Fruit fly (Drosophila melanogaster) whole organism, wandering third instar larva: Measurements from ENCODE around the gene GstD8.
A peak's percentile ranks its signal among the peaks of the same experiment; 100 is the strongest.

Experiments
- Abd-B ChIP-seq: fragments of >200 bp; optimal IDR thresholded peaks from 2 replicates; lab custom pipeline; 2017; ENCODE audit warnings: missing biosample characterization, missing genetic modification characterization
- CG32264 ChIP-seq: fragments of 200-800 bp; sonication (Bioruptor generic); optimal IDR thresholded peaks from 2 replicates; lab custom pipeline; 2016; ENCODE audit warnings: missing biosample characterization, missing genetic modification characterization
- CG9705 ChIP-seq: fragments of 200-800 bp; sonication (Bioruptor generic); optimal IDR thresholded peaks from 2 replicates; lab custom pipeline; 2018; ENCODE audit warnings: missing biosample characterization, mild to moderate bottlenecking, missing genetic modification characterization
- CrebA ChIP-seq: fragments of 200-800 bp; sonication (Bioruptor generic); optimal IDR thresholded peaks from 2 replicates; lab custom pipeline; 2016; ENCODE audit warnings: missing biosample characterization, mild to moderate bottlenecking, missing genetic modification characterization, borderline replicate concordance
- Dfd ChIP-seq: fragments of >200 bp; optimal IDR thresholded peaks from 2 replicates; lab custom pipeline; 2017; ENCODE audit warnings: missing biosample characterization, missing genetic modification characterization
- Dif ChIP-seq: fragments of 200-275, 200-300 bp; sonication (Bioruptor generic); optimal IDR thresholded peaks from 2 replicates; lab custom pipeline; 2018; ENCODE audit warnings: missing biosample characterization, missing genetic modification characterization; ENCODE audit not compliant: partially characterized antibody
- GATAd ChIP-seq: sonication (Bioruptor generic); optimal IDR thresholded peaks from 2 replicates; lab custom pipeline; 2016; ENCODE audit warnings: missing biosample characterization, missing genetic modification characterization
- HLH106 ChIP-seq: fragments of 200-800 bp; optimal IDR thresholded peaks from 3 replicates; lab custom pipeline; 2019; ENCODE audit warnings: missing biosample characterization, mild to moderate bottlenecking, missing genetic modification characterization, moderate library complexity
- Hnf4 ChIP-seq: fragments of 200-800 bp; sonication (Bioruptor generic); optimal IDR thresholded peaks from 2 replicates; lab custom pipeline; 2016; ENCODE audit warnings: missing biosample characterization, mild to moderate bottlenecking, missing genetic modification characterization
- Hr78 ChIP-seq: fragments of >200 bp; optimal IDR thresholded peaks from 2 replicates; lab custom pipeline; 2017; ENCODE audit warnings: missing biosample characterization, missing genetic modification characterization
- Hr83 ChIP-seq: fragments of 200-300 bp; sonication (Bioruptor generic); optimal IDR thresholded peaks from 2 replicates; lab custom pipeline; 2016; ENCODE audit warnings: missing biosample characterization, mild to moderate bottlenecking, missing genetic modification characterization, moderate library complexity; ENCODE audit not compliant: poor library complexity, severe bottlenecking
- Jra ChIP-seq: sonication (Bioruptor generic); optimal IDR thresholded peaks from 2 replicates; lab custom pipeline; 2016; ENCODE audit warnings: missing biosample characterization, missing genetic modification characterization
- Mio ChIP-seq: sonication (Bioruptor generic); optimal IDR thresholded peaks from 2 replicates; lab custom pipeline; 2016; ENCODE audit warnings: missing biosample characterization, missing genetic modification characterization
- Myc ChIP-seq: fragments of >200 bp; optimal IDR thresholded peaks from 2 replicates; lab custom pipeline; 2017
- N ChIP-seq: fragments of >200 bp; optimal IDR thresholded peaks from 2 replicates; lab custom pipeline; 2018; ENCODE audit warnings: missing biosample characterization, missing external identifiers, missing genetic modification characterization
- OdsH ChIP-seq: fragments of 200-800 bp; sonication (Bioruptor generic); optimal IDR thresholded peaks from 2 replicates; lab custom pipeline; 2016; ENCODE audit warnings: missing biosample characterization, mild to moderate bottlenecking, missing genetic modification characterization
- Rel ChIP-seq, 2 experiments: fragments of 200-800 bp; sonication (Bioruptor generic) in 1 of 2; optimal IDR thresholded peaks; 2 replicates in 1 of 2; 3 replicates in 1 of 2; lab custom pipeline; 2016 to 2019; ENCODE audit warnings: mild to moderate bottlenecking in 2 of 2, missing biosample characterization in 2 of 2, missing genetic modification characterization in 2 of 2, moderate library complexity in 1 of 2
- Sp1 ChIP-seq: fragments of 200-800 bp; sonication (Bioruptor generic); optimal IDR thresholded peaks from 3 replicates; lab custom pipeline; 2019; ENCODE audit warnings: missing biosample characterization, mild to moderate bottlenecking, missing genetic modification characterization, moderate library complexity
- Vsx2 ChIP-seq: fragments of 200-300, 225-300 bp; sonication (Bioruptor generic); optimal IDR thresholded peaks from 2 replicates; lab custom pipeline; 2018; ENCODE audit warnings: missing biosample characterization, missing genetic modification characterization; ENCODE audit not compliant: partially characterized antibody
- br ChIP-seq: fragments of 200-800 bp; sonication (Bioruptor generic); optimal IDR thresholded peaks from 2 replicates; lab custom pipeline; 2016; ENCODE audit warnings: missing biosample characterization, missing genetic modification characterization
- brk ChIP-seq: fragments of 200-800 bp; sonication (Bioruptor generic); optimal IDR thresholded peaks from 2 replicates; lab custom pipeline; 2016; ENCODE audit warnings: missing biosample characterization, mild to moderate bottlenecking, missing genetic modification characterization
- dl ChIP-seq, 2 experiments: fragments of 175-275, 200-275 bp in 1 of 2; fragments of 200-275 bp in 1 of 2; sonication (Bioruptor generic); optimal IDR thresholded peaks; lab custom pipeline; 2018; ENCODE audit warnings: mild to moderate bottlenecking in 2 of 2, missing biosample characterization in 2 of 2, missing genetic modification characterization in 2 of 2, moderate library complexity in 2 of 2; ENCODE audit not compliant: partially characterized antibody in 2 of 2, insufficient read depth in 1 of 2
- dmrt93B ChIP-seq: fragments of 200-800 bp; sonication (Bioruptor generic); optimal IDR thresholded peaks from 2 replicates; lab custom pipeline; 2018; ENCODE audit warnings: missing biosample characterization, mild to moderate bottlenecking, missing genetic modification characterization
- dsf ChIP-seq: sonication (Bioruptor generic); optimal IDR thresholded peaks from 2 replicates; lab custom pipeline; 2016; ENCODE audit warnings: missing biosample characterization, missing genetic modification characterization, borderline replicate concordance
- ey ChIP-seq: fragments of 200-800 bp; sonication (Bioruptor generic); optimal IDR thresholded peaks from 2 replicates; lab custom pipeline; 2016; ENCODE audit warnings: missing biosample characterization, missing genetic modification characterization
- foxo ChIP-seq, 2 experiments: fragments of 200-800 bp; sonication (Bioruptor generic); optimal IDR thresholded peaks; 2 replicates in 1 of 2; 3 replicates in 1 of 2; lab custom pipeline; 2016 to 2017; ENCODE audit warnings: missing biosample characterization in 2 of 2, missing genetic modification characterization in 2 of 2
- fru ChIP-seq: fragments of 200-800 bp; sonication (Bioruptor generic); optimal IDR thresholded peaks from 3 replicates; lab custom pipeline; 2016; ENCODE audit warnings: missing biosample characterization, mild to moderate bottlenecking, missing genetic modification characterization
- h ChIP-seq: fragments of 200-800 bp; sonication (Bioruptor generic); optimal IDR thresholded peaks from 3 replicates; lab custom pipeline; 2016; ENCODE audit warnings: missing biosample characterization, mild to moderate bottlenecking, missing genetic modification characterization
- jim ChIP-seq: fragments of 175-275, 200-325 bp; sonication (Bioruptor generic); optimal IDR thresholded peaks from 2 replicates; lab custom pipeline; 2016; ENCODE audit warnings: missing biosample characterization, mild to moderate bottlenecking, missing genetic modification characterization
- lola ChIP-seq: fragments of >200 bp; optimal IDR thresholded peaks from 2 replicates; lab custom pipeline; 2017; ENCODE audit warnings: missing biosample characterization, missing genetic modification characterization
- pan ChIP-seq: fragments of >200 bp; optimal IDR thresholded peaks from 2 replicates; lab custom pipeline; 2017
- psq ChIP-seq: fragments of 200-800 bp; sonication (Bioruptor generic); optimal IDR thresholded peaks from 3 replicates; lab custom pipeline; 2017; ENCODE audit warnings: missing biosample characterization, mild to moderate bottlenecking, missing genetic modification characterization, moderate library complexity
- rgr ChIP-seq: fragments of 200-800 bp; sonication (Bioruptor generic); optimal IDR thresholded peaks from 3 replicates; lab custom pipeline; 2016; ENCODE audit warnings: missing biosample characterization, mild to moderate bottlenecking, missing genetic modification characterization
- sage ChIP-seq: fragments of 200-800 bp; sonication (Bioruptor generic); optimal IDR thresholded peaks from 2 replicates; lab custom pipeline; 2016; ENCODE audit warnings: missing biosample characterization, mild to moderate bottlenecking, missing genetic modification characterization
- sv ChIP-seq: fragments of 200-800 bp; sonication (Bioruptor generic); optimal IDR thresholded peaks from 3 replicates; lab custom pipeline; 2016; ENCODE audit warnings: missing biosample characterization, missing genetic modification characterization
- tai ChIP-seq: sonication (Bioruptor generic); optimal IDR thresholded peaks from 2 replicates; lab custom pipeline; 2016; ENCODE audit warnings: missing biosample characterization, missing genetic modification characterization
- usp ChIP-seq: fragments of >200 bp; optimal IDR thresholded peaks from 2 replicates; lab custom pipeline; 2017; ENCODE audit warnings: missing biosample characterization, missing genetic modification characterization
- woc ChIP-seq: sonication (Bioruptor generic); optimal IDR thresholded peaks from 2 replicates; lab custom pipeline; 2016; ENCODE audit warnings: missing biosample characterization, mild to moderate bottlenecking, missing genetic modification characterization

GstD8 gene

DNA sequence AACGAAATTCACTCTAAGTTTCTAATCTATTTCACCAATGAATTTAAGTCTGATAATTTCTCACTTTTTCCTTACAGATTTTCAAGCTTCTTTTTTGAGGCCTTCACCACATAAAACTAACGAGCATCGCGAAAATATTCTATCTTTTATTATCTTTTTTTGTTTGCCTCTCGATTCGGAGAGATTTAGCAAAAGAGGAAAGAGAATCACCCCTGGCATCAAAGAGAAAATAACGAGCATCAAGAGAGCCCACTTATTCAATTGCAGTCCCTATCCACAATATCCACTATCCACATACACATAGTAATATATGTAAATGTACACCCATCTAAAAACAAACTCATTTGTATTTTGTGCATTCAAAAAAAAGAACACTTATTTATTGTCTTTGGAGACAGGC, 12.3 kb upstream of the GstD8 start, which contains the start of gene GstD9:
Gene GstD9, minus strand, starts transcription at position 101 of the 400 bp plus-strand sequence.
- TF ChIP-seq h (no peak), Mio (GFP tag; lab: Kevin White, UChicago) (no peak)

DNA sequence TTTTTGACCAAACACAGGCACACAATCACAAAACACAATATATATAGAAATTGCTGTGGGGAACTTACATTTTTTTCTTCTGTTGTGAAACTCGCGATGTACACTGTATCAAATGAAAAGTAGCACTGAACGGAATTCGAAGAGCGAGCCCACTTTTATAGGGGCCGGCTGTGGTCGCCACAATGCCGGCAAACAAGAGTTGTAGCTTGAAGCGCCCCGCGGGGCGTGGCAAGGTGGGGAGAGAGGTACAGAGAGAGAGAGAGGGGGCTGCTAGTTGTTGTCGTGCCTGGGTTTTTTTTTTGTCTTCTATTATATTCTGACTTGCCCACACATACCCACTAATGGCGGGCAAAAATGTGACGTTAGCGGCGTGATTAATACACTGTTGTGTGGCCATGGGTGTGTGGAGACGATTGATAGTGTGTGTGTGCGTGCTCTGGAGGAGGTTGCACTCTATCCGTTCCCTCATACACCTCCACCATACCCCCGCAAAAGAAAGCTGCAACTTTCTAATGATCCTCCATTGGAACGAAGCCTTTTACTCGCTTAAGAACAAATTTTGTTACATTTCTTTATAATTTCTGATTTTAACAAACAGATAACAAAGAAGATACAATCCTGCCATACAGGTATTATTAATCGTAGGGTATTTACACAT, 10.5 kb upstream of the GstD8 start, which contains the start of gene GstD1:
Gene GstD1, minus strand, starts transcription at position 134 of the 658 bp plus-strand sequence.
- TF ChIP-seq tai (GFP tag; lab: Kevin White, UChicago): no peak
- TF ChIP-seq br (GFP tag; lab: Kevin White, UChicago): peak; percentile 66
- TF ChIP-seq Sp1: peak; percentile 32
- TF ChIP-seq rgr: peak; percentile 33
- TF ChIP-seq Hr78 (GFP tag; lab: Kevin White, UChicago): no peak
- TF ChIP-seq h: peak; percentile 78
- TF ChIP-seq OdsH (GFP tag; lab: Kevin White, UChicago): peak; percentile 65
- TF ChIP-seq dsf (GFP tag; lab: Kevin White, UChicago): no peak
- peak in 1 of 2 experiments; percentile 71 for TF ChIP-seq foxo (GFP tag; optimal IDR thresholded peaks at IDR 0.05; lab: Kevin White, UChicago)
- TF ChIP-seq Myc: no peak
- TF ChIP-seq woc (GFP tag; lab: Kevin White, UChicago): peak; percentile 82
- TF ChIP-seq sage (GFP tag; lab: Kevin White, UChicago): no peak
- TF ChIP-seq pan (lab: Kevin White, UChicago): no peak
- TF ChIP-seq sv (GFP tag; lab: Kevin White, UChicago): peak; percentile 34
- peak; percentile 55 for TF ChIP-seq Hr83 (GFP tag; lab: Kevin White, UChicago)
- TF ChIP-seq Abd-B (GFP tag; lab: Kevin White, UChicago): no peak
- no peak for TF ChIP-seq Rel (GFP tag; optimal IDR thresholded peaks at IDR 0.05; lab: Kevin White, UChicago)
- peak; percentile 85 for TF ChIP-seq Rel (tag; optimal IDR thresholded peaks at IDR 0.05; lab: Kevin White, UChicago)
- TF ChIP-seq psq (GFP tag; lab: Kevin White, UChicago): peak; percentile 51
- no peak for TF ChIP-seq CG32264 (GFP tag; lab: Kevin White, UChicago)
- TF ChIP-seq HLH106 (tag; lab: Kevin White, UChicago): peak; percentile 65
- no peak for TF ChIP-seq Dfd (GFP tag; lab: Kevin White, UChicago)
- no peak for TF ChIP-seq N
- peak; percentile 81 for TF ChIP-seq Dif (GFP tag; lab: Kevin White, UChicago)
- peak; percentile 47 for TF ChIP-seq Vsx2 (GFP tag; lab: Kevin White, UChicago)
- TF ChIP-seq Hnf4 (GFP tag; lab: Kevin White, UChicago): peak; percentile 37
- no peak for TF ChIP-seq brk (GFP tag; lab: Kevin White, UChicago)
- peak; percentile 77 for TF ChIP-seq ey
- peak; percentile 68 for TF ChIP-seq dmrt93B (GFP tag; lab: Kevin White, UChicago)
- no peak for TF ChIP-seq usp (GFP tag; lab: Kevin White, UChicago)
- TF ChIP-seq GATAd (GFP tag; lab: Kevin White, UChicago): no peak
- no peak for TF ChIP-seq CrebA (GFP tag; lab: Kevin White, UChicago)
- peak; percentile 81 for TF ChIP-seq fru (GFP tag; lab: Kevin White, UChicago)
- no peak for TF ChIP-seq Mio (GFP tag; lab: Kevin White, UChicago)
- TF ChIP-seq lola (GFP tag; lab: Kevin White, UChicago): no peak
- peak; percentile 61 for TF ChIP-seq Jra (GFP tag; lab: Kevin White, UChicago)
- no peak for TF ChIP-seq CG9705
- TF ChIP-seq dl (GFP tag; optimal IDR thresholded peaks at IDR 0.05; lab: Kevin White, UChicago; ENCODE audit: insufficient read depth in 1 of 2, partially characterized antibody in 2 of 2): peak; percentile 3 to 20
- peak; percentile 83 for TF ChIP-seq jim (GFP tag; lab: Kevin White, UChicago)
